Worm (Caenorhabditis elegans) whole organism, L4/young adult: ENCODE measurements around the gene marc-1.

ENCODE experiments used
- dao-5 ChIP-seq: sonication (generic microtip); optimal IDR thresholded peaks from 2 replicates; lab custom pipeline; 2016; ENCODE audit warnings: missing genotype, missing genetic modification characterization, moderate library complexity, missing compliant biosample characterization
- him-1 ChIP-seq: sonication (generic microtip); optimal IDR thresholded peaks from 2 replicates; lab custom pipeline; 2016; ENCODE audit warnings: missing genotype, missing genetic modification reagents, missing genetic modification characterization, missing compliant biosample characterization

DNA sequence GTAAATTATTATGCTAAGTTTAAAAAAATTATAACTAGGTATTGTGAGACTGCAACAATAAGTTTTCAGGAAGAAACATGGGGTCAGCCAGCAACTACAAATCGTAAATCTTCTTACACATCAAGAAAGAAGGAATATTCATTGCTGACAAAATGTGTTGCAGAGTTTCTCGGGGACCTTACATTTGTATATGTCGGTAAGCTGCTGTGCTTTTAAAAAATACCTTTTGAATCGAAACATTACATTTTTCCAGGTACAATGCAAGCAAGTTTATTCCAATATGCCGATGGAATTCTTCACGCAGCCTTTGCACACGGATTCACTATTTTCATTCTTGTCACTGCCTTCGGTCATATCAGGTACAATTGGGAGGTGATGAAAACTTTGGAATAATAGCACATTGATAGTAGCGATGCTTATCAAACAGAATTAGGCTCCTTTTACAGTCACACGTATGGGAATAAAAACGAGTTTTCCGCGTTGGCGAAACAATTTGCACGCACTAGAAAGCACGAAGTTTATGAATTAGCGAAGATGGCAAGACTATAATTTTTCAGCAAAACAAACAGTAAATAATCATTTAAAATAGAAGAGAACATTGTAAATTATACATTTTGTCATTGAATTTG is 1.3 kb upstream of the marc-1 start:
- TF ChIP-seq dao-5 (tag; lab: Kevin White, UChicago) (no peak), him-1 (tag; lab: Kevin White, UChicago) (no peak)
